Fruit fly (Drosophila melanogaster) whole organism, embryonic: ENCODE data around the gene CG15534.

Source experiments
- ATbp ChIP-seq: fragments of 200-800 bp; sonication (Bioruptor generic); optimal IDR thresholded peaks from 2 replicates; lab custom pipeline; 2017; ENCODE audit warnings: missing biosample characterization, mild to moderate bottlenecking, missing genetic modification characterization, missing genetic modification reagents
- CG10431 ChIP-seq: fragments of 200-800 bp; sonication (Bioruptor generic); optimal IDR thresholded peaks from 3 replicates; lab custom pipeline; 2018; ENCODE audit warnings: missing biosample characterization, mild to moderate bottlenecking, missing genetic modification characterization
- CG11093 ChIP-seq: fragments of 200-800 bp; sonication (Bioruptor generic); IDR thresholded peaks from 3 replicates; pipeline ENCODE4 v1.3.6; 2022; ENCODE audit warnings: missing biosample characterization, missing genetic modification characterization
- CG11247 ChIP-seq: fragments of 200-800 bp; sonication (Bioruptor generic); IDR thresholded peaks from 2 replicates; pipeline ENCODE4 v1.3.6; 2022; ENCODE audit warnings: missing biosample characterization, missing genetic modification characterization
- CG15696 ChIP-seq: fragments of 200-800 bp; sonication (Bioruptor generic); optimal IDR thresholded peaks from 2 replicates; lab custom pipeline; 2019; ENCODE audit warnings: missing biosample characterization, mild to moderate bottlenecking, missing genetic modification characterization, moderate library complexity
- CG18011 ChIP-seq: fragments of 200-800 bp; sonication (Bioruptor generic); optimal IDR thresholded peaks from 2 replicates; lab custom pipeline; 2017; ENCODE audit warnings: missing biosample characterization, missing genetic modification characterization, mild to moderate bottlenecking, moderate library complexity, missing genotype
- CG2712 ChIP-seq: fragments of 200-800 bp; optimal IDR thresholded peaks from 3 replicates; lab custom pipeline; 2019; ENCODE audit warnings: missing biosample characterization, mild to moderate bottlenecking, missing genetic modification characterization, moderate library complexity
- CG30431 ChIP-seq: fragments of 200-800 bp; sonication (Bioruptor generic); optimal IDR thresholded peaks from 2 replicates; lab custom pipeline; 2017; ENCODE audit warnings: missing biosample characterization, missing genetic modification characterization
- CG31224 ChIP-seq: fragments of 200-800 bp; sonication (Bioruptor generic); IDR thresholded peaks from 2 replicates; pipeline ENCODE4 v1.3.6; 2022; ENCODE audit warnings: missing biosample characterization, missing genetic modification characterization
- CG3838 ChIP-seq: fragments of 200-800 bp; sonication (Bioruptor generic); optimal IDR thresholded peaks from 3 replicates; lab custom pipeline; 2016; ENCODE audit warnings: missing biosample characterization, missing genetic modification characterization
- CG42726 ChIP-seq: fragments of 200-800 bp; sonication (Bioruptor generic); IDR thresholded peaks from 2 replicates; pipeline ENCODE4 v1.3.6; 2022; ENCODE audit warnings: missing biosample characterization, missing genetic modification characterization; ENCODE audit not compliant: partially characterized antibody
- CG4404 ChIP-seq: fragments of 200-800 bp; sonication (Bioruptor generic); IDR thresholded peaks from 2 replicates; pipeline ENCODE4 v1.3.6; 2022; ENCODE audit warnings: missing biosample characterization, missing genetic modification characterization
- CG4820 ChIP-seq: fragments of 200-800 bp; sonication (Bioruptor generic); optimal IDR thresholded peaks from 3 replicates; lab custom pipeline; 2016; ENCODE audit warnings: missing biosample characterization, missing genetic modification characterization
- CG6254 ChIP-seq: fragments of 200-800 bp; sonication (Bioruptor generic); optimal IDR thresholded peaks from 3 replicates; lab custom pipeline; 2017; ENCODE audit warnings: mild to moderate bottlenecking, missing biosample characterization, missing genetic modification reagents, missing genetic modification characterization
- CG7372 ChIP-seq: fragments of 200-800 bp; sonication (Bioruptor generic); IDR thresholded peaks from 2 replicates; pipeline ENCODE4 v1.3.6; 2022; ENCODE audit warnings: missing biosample characterization, missing genetic modification characterization
- CG7928 ChIP-seq: fragments of 200-800 bp; sonication (Bioruptor generic); optimal IDR thresholded peaks from 2 replicates; lab custom pipeline; 2017; ENCODE audit warnings: missing biosample characterization, mild to moderate bottlenecking, missing genetic modification characterization
- Camta ChIP-seq: fragments of 200-800 bp; sonication (Bioruptor generic); optimal IDR thresholded peaks from 2 replicates; lab custom pipeline; 2016; ENCODE audit warnings: missing biosample characterization, missing genetic modification characterization
- Dip2 ChIP-seq: fragments of 200-800 bp; sonication (Bioruptor generic); IDR thresholded peaks from 2 replicates; pipeline ENCODE4 v1.3.6; 2022; ENCODE audit warnings: missing biosample characterization, missing genetic modification characterization
- Dp ChIP-seq: fragments of 200-800 bp; sonication (Bioruptor generic); optimal IDR thresholded peaks from 2 replicates; lab custom pipeline; 2018; ENCODE audit warnings: missing biosample characterization, mild to moderate bottlenecking, missing genetic modification characterization, moderate library complexity
- Elba2 ChIP-seq: fragments of 200-800 bp; sonication (Bioruptor generic); optimal IDR thresholded peaks from 3 replicates; lab custom pipeline; 2016; ENCODE audit warnings: missing biosample characterization, missing genetic modification characterization
- Fer2 ChIP-seq: fragments of 200-800 bp; sonication (Bioruptor generic); optimal IDR thresholded peaks from 2 replicates; lab custom pipeline; 2018; ENCODE audit warnings: missing biosample characterization, mild to moderate bottlenecking, missing genetic modification characterization, moderate library complexity
- HmgZ ChIP-seq: fragments of 200-800 bp; sonication (Bioruptor generic); optimal IDR thresholded peaks from 2 replicates; lab custom pipeline; 2018; ENCODE audit warnings: missing biosample characterization, mild to moderate bottlenecking, missing genetic modification characterization
- Hr3 ChIP-seq: fragments of 200-800 bp; sonication (Bioruptor generic); optimal IDR thresholded peaks from 3 replicates; lab custom pipeline; 2016; ENCODE audit warnings: missing biosample characterization, missing genetic modification characterization
- Jarid2 ChIP-seq: fragments of 200-800 bp; sonication (Bioruptor generic); optimal IDR thresholded peaks from 3 replicates; lab custom pipeline; 2017; ENCODE audit warnings: mild to moderate bottlenecking, missing biosample characterization, missing genetic modification reagents, missing genetic modification characterization
- Mad ChIP-seq: fragments of 200-800 bp; sonication (Bioruptor generic); optimal IDR thresholded peaks from 2 replicates; lab custom pipeline; 2016; ENCODE audit warnings: missing biosample characterization, missing genetic modification characterization
- NfI ChIP-seq: fragments of 200-800 bp; sonication (Bioruptor generic); optimal IDR thresholded peaks from 3 replicates; lab custom pipeline; 2018; ENCODE audit warnings: missing biosample characterization, mild to moderate bottlenecking, missing genetic modification characterization, moderate library complexity
- Rfx ChIP-seq: fragments of 200-800 bp; sonication (Bioruptor generic); IDR thresholded peaks from 2 replicates; pipeline ENCODE4 v1.3.6; 2022; ENCODE audit warnings: missing biosample characterization, missing genetic modification characterization
- Six4 ChIP-seq: fragments of 200-800 bp; sonication (Bioruptor generic); optimal IDR thresholded peaks from 2 replicates; lab custom pipeline; 2016; ENCODE audit warnings: missing biosample characterization, missing genetic modification characterization
- bbx ChIP-seq: fragments of 200-800 bp; sonication (Bioruptor generic); IDR thresholded peaks from 2 replicates; pipeline ENCODE4 v1.3.6; 2022; ENCODE audit warnings: missing biosample characterization, missing genetic modification characterization; ENCODE audit not compliant: partially characterized antibody
- btn ChIP-seq: fragments of 200-800 bp; sonication (Bioruptor generic); optimal IDR thresholded peaks from 2 replicates; lab custom pipeline; 2016; ENCODE audit warnings: missing biosample characterization, missing genetic modification characterization
- caup ChIP-seq: fragments of 200-800 bp; sonication (Bioruptor generic); optimal IDR thresholded peaks from 3 replicates; lab custom pipeline; 2017; ENCODE audit warnings: missing biosample characterization, mild to moderate bottlenecking, missing genetic modification characterization, moderate library complexity; ENCODE audit not compliant: severe bottlenecking
- cg ChIP-seq: fragments of 200-800 bp; sonication (Bioruptor generic); optimal IDR thresholded peaks from 3 replicates; lab custom pipeline; 2019; ENCODE audit warnings: missing biosample characterization, mild to moderate bottlenecking, missing genetic modification characterization, moderate library complexity
- chif ChIP-seq, 2 experiments: fragments of 200-800 bp; sonication (Bioruptor generic); optimal IDR thresholded peaks; 3 replicates each; lab custom pipeline; 2016; ENCODE audit warnings: missing biosample characterization in 2 of 2, missing genetic modification characterization in 2 of 2
- cwo ChIP-seq: fragments of 200-800 bp; sonication (Bioruptor generic); optimal IDR thresholded peaks from 3 replicates; lab custom pipeline; 2017; ENCODE audit warnings: missing biosample characterization, missing genetic modification characterization, mild to moderate bottlenecking, moderate library complexity, missing genetic modification reagents
- dmrt11E ChIP-seq: fragments of 200-800 bp; sonication (Bioruptor generic); optimal IDR thresholded peaks from 3 replicates; lab custom pipeline; 2018; ENCODE audit warnings: missing biosample characterization, mild to moderate bottlenecking, missing genetic modification characterization, moderate library complexity
- dmrt99B ChIP-seq: fragments of 200-800 bp; sonication (Bioruptor generic); optimal IDR thresholded peaks from 2 replicates; lab custom pipeline; 2018; ENCODE audit warnings: missing biosample characterization, mild to moderate bottlenecking, missing genetic modification characterization, moderate library complexity
- ewg ChIP-seq: fragments of 200-800 bp; sonication (Bioruptor generic); optimal IDR thresholded peaks from 3 replicates; lab custom pipeline; 2017; ENCODE audit warnings: mild to moderate bottlenecking, missing biosample characterization, missing genetic modification reagents, missing genetic modification characterization
- ftz-f1 ChIP-seq: fragments of 200-800 bp; sonication (Bioruptor generic); optimal IDR thresholded peaks from 2 replicates; lab custom pipeline; 2016; ENCODE audit warnings: missing biosample characterization, missing genetic modification characterization
- hb ChIP-seq: fragments of 200-800 bp; sonication (Bioruptor generic); IDR thresholded peaks from 3 replicates; pipeline ENCODE4 v1.3.6; 2022; ENCODE audit warnings: missing biosample characterization, missing genetic modification characterization; ENCODE audit not compliant: partially characterized antibody
- insv ChIP-seq, 2 experiments: fragments of 200-800 bp; sonication (Bioruptor generic); optimal IDR thresholded peaks; 3 replicates each; lab custom pipeline; 2016 to 2018; ENCODE audit warnings: missing biosample characterization in 2 of 2, missing genetic modification characterization in 2 of 2
- nerfin-2 ChIP-seq: fragments of 200-800 bp; sonication (Bioruptor generic); IDR thresholded peaks from 2 replicates; pipeline ENCODE4 v1.3.6; 2022; ENCODE audit warnings: missing biosample characterization, missing genetic modification characterization; ENCODE audit not compliant: partially characterized antibody
- otp ChIP-seq: fragments of 200-800 bp; sonication (Bioruptor generic); IDR thresholded peaks from 3 replicates; pipeline ENCODE4, ENCODE4 v1.3.6; 2022; ENCODE audit warnings: missing biosample characterization, missing genetic modification characterization
- peb ChIP-seq: fragments of 200-800 bp; sonication (Bioruptor generic); IDR thresholded peaks from 2 replicates; pipeline ENCODE4 v1.3.6; 2022; ENCODE audit warnings: missing biosample characterization, missing genetic modification characterization
- pum ChIP-seq: fragments of 200-800 bp; sonication (Bioruptor generic); optimal IDR thresholded peaks from 2 replicates; lab custom pipeline; 2016; ENCODE audit warnings: missing biosample characterization, missing genetic modification characterization
- repo ChIP-seq: fragments of 200-800 bp; sonication (Bioruptor generic); optimal IDR thresholded peaks from 2 replicates; lab custom pipeline; 2016; ENCODE audit warnings: missing biosample characterization, missing genetic modification characterization
- run ChIP-seq: fragments of 200-800 bp; sonication (Bioruptor generic); optimal IDR thresholded peaks from 3 replicates; lab custom pipeline; 2018; ENCODE audit warnings: missing biosample characterization, mild to moderate bottlenecking, missing genetic modification characterization
- so ChIP-seq: fragments of 200-800 bp; sonication (Bioruptor generic); IDR thresholded peaks from 3 replicates; pipeline ENCODE4 v1.3.6; 2022; ENCODE audit warnings: missing biosample characterization, missing genetic modification characterization
- tin ChIP-seq: fragments of 200-800 bp; sonication (Bioruptor generic); optimal IDR thresholded peaks from 3 replicates; lab custom pipeline; 2016; ENCODE audit warnings: missing biosample characterization, missing genetic modification characterization
- unpg ChIP-seq: fragments of 200-800 bp; sonication (Bioruptor generic); optimal IDR thresholded peaks from 3 replicates; lab custom pipeline; 2018; ENCODE audit warnings: missing biosample characterization, mild to moderate bottlenecking, missing genetic modification characterization, moderate library complexity

The CG15534 gene

DNA sequence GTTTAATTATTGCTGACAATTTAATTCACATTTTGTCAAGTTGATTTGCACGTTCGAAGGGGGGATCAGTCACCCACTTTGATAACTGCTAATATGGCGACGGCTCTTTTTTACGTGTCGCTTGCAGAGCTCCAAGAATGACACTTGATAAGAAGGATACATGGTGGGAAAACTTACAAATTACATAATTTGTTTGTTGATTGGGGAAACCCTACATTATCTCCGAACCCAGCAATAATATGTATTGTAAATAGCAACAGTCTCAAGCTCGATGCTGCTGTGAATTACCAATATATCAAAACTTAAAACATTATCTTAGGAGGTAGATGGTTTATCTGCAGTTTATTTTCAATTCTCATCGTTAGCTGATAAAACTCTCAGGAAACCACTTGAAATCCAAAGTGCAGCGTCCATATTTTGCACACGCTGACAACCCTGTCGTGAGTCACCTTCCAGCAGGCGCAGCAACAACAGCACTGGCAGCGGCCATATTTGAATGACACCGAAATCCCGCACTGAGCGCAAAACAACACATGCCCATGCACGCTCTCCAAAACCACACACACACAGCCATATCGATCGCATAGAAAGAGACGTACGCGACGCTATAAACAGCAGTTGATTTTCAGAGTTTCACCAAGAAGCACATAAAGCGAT is 43.5 kb upstream of the CG15534 start (continued):
- peak; percentile 90 for TF ChIP-seq Fer2 (tag; lab: Kevin White, UChicago)
- peak; percentile 89 for TF ChIP-seq CG10431
- peak; percentile 93 for TF ChIP-seq btn (GFP tag; lab: Kevin White, UChicago)
- TF ChIP-seq CG15696 (tag; lab: Kevin White, UChicago), result peak; percentile 94
- TF ChIP-seq unpg (GFP tag; lab: Kevin White, UChicago), result peak; percentile 88
- TF ChIP-seq cwo, result peak; percentile 94
- TF ChIP-seq CG6254, result peak; percentile 86
- TF ChIP-seq NfI (GFP tag; lab: Kevin White, UChicago), result peak; percentile 95
- TF ChIP-seq Dip2, result peak; percentile 51
- peak; percentile 93 for TF ChIP-seq CG11093
- TF ChIP-seq CG4404 (GFP tag; lab: Robert Waterston, UW), result peak; percentile 93
- TF ChIP-seq dmrt11E, result peak; percentile 95
- TF ChIP-seq CG30431 (GFP tag; lab: Kevin White, UChicago), result peak; percentile 93
- peak; percentile 87 for TF ChIP-seq CG7372 (GFP tag; lab: Robert Waterston, UW)
- peak; percentile 91 for TF ChIP-seq ATbp (GFP tag; lab: Kevin White, UChicago)
- peak; percentile 84 for TF ChIP-seq peb (GFP tag; lab: Robert Waterston, UW)
- peak; percentile 96 for TF ChIP-seq caup (GFP tag; lab: Kevin White, UChicago)
- TF ChIP-seq chif (GFP tag; optimal IDR thresholded peaks at IDR 0.05; lab: Kevin White, UChicago), result peak; percentile 96 to 97
- peak; percentile 73 for TF ChIP-seq otp
- peak; percentile 91 for TF ChIP-seq ewg (GFP tag; lab: Kevin White, UChicago)
- no peak for TF ChIP-seq Dp (GFP tag; lab: Kevin White, UChicago)
- peak; percentile 98 for TF ChIP-seq Hr3 (GFP tag; lab: Kevin White, UChicago)
- peak; percentile 76 for TF ChIP-seq run
- peak; percentile 83 for TF ChIP-seq cg (GFP tag; lab: Kevin White, UChicago)
- peak; percentile 97 for TF ChIP-seq pum
- TF ChIP-seq so, result peak; percentile 89
- TF ChIP-seq HmgZ (tag; lab: Kevin White, UChicago), result peak; percentile 93
- peak; percentile 92 for TF ChIP-seq CG3838 (GFP tag; lab: Kevin White, UChicago)
- TF ChIP-seq CG7928 (GFP tag; lab: Kevin White, UChicago), result peak; percentile 75
- 0 out of 2 replicates have a peak, but pooled peaks have one; percentile 21 for TF ChIP-seq CG42726 (GFP tag; lab: Robert Waterston, UW)
- TF ChIP-seq tin, result peak; percentile 97
- TF ChIP-seq Camta (GFP tag; lab: Kevin White, UChicago), result peak; percentile 98
- peak; percentile 79 for TF ChIP-seq Jarid2
- peak; percentile 64 to 82 for TF ChIP-seq insv (GFP tag; optimal IDR thresholded peaks at IDR 0.05; lab: Kevin White, UChicago)
- TF ChIP-seq CG11247 (GFP tag; lab: Robert Waterston, UW), result peak; percentile 83
- peak; percentile 94 for TF ChIP-seq dmrt99B
- TF ChIP-seq repo (GFP tag; lab: Kevin White, UChicago), result peak; percentile 95
- no peak for TF ChIP-seq hb
- TF ChIP-seq Six4, result peak; percentile 96
- TF ChIP-seq CG2712 (tag; lab: Kevin White, UChicago), result peak; percentile 94
- TF ChIP-seq ftz-f1 (GFP tag; lab: Kevin White, UChicago), result peak; percentile 66
- TF ChIP-seq Rfx, result peak; percentile 90
- TF ChIP-seq nerfin-2, result no peak
- TF ChIP-seq Mad (GFP tag; lab: Kevin White, UChicago), result peak; percentile 91
- peak; percentile 86 for TF ChIP-seq CG31224 (GFP tag; lab: Robert Waterston, UW)
- TF ChIP-seq CG18011 (GFP tag; lab: Kevin White, UChicago), result peak; percentile 88
- peak; percentile 54; the same call in 1 of the 2 replicates for TF ChIP-seq bbx (GFP tag; lab: Robert Waterston, UW)
- TF ChIP-seq CG4820, result peak; percentile 97
- peak; percentile 46 for TF ChIP-seq Elba2 (GFP tag; lab: Kevin White, UChicago)
